Fruit fly (Drosophila melanogaster) whole organism, pupa: ENCODE data around the gene CG13843.
A peak's percentile ranks its signal among the peaks of the same experiment; 100 is the strongest.

Experiments
- CG10348 ChIP-seq: fragments of 200-800 bp; sonication (Bioruptor generic); IDR thresholded peaks from 2 replicates; pipeline ENCODE4 v1.3.6; 2022; ENCODE audit warnings: missing biosample characterization, missing genetic modification characterization
- CG12605 ChIP-seq: fragments of 200-800 bp; sonication (Bioruptor generic); IDR thresholded peaks from 2 replicates; pipeline ENCODE4 v1.3.6; 2022; ENCODE audit warnings: missing biosample characterization, missing genetic modification characterization
- CG13204 ChIP-seq: fragments of 200-800 bp; sonication (Bioruptor generic); optimal IDR thresholded peaks from 2 replicates; lab custom pipeline; 2018; ENCODE audit warnings: missing biosample characterization, mild to moderate bottlenecking, missing genetic modification characterization, moderate library complexity
- CG14655 ChIP-seq: fragments of 200-800 bp; sonication (Bioruptor generic); optimal IDR thresholded peaks from 3 replicates; lab custom pipeline; 2017; ENCODE audit warnings: mild to moderate bottlenecking, missing biosample characterization, missing genetic modification reagents, missing genetic modification characterization
- CG15710 ChIP-seq: fragments of 200-800 bp; sonication (Bioruptor generic); optimal IDR thresholded peaks from 2 replicates; lab custom pipeline; 2018; ENCODE audit warnings: missing biosample characterization, mild to moderate bottlenecking, missing genetic modification characterization, moderate library complexity
- CG17806 ChIP-seq: fragments of 200-800 bp; sonication (Bioruptor generic); optimal IDR thresholded peaks from 2 replicates; lab custom pipeline; 2018; ENCODE audit warnings: missing biosample characterization, mild to moderate bottlenecking, missing genetic modification characterization, moderate library complexity
- CG32121 ChIP-seq: fragments of 200-800 bp; sonication (Bioruptor generic); IDR thresholded peaks from 2 replicates; pipeline ENCODE4 v1.3.6; 2022; ENCODE audit warnings: missing biosample characterization, missing genetic modification characterization
- CG34367 ChIP-seq: fragments of 200-800 bp; sonication (Bioruptor generic); optimal IDR thresholded peaks from 2 replicates; lab custom pipeline; 2018; ENCODE audit warnings: missing biosample characterization, mild to moderate bottlenecking, missing genetic modification characterization
- CG4496 ChIP-seq: fragments of 200-800 bp; sonication (Bioruptor generic); IDR thresholded peaks from 3 replicates; pipeline ENCODE4 v1.3.6; 2022; ENCODE audit warnings: missing biosample characterization, missing genetic modification characterization
- CG8159 ChIP-seq: fragments of 200-800 bp; sonication (Bioruptor generic); optimal IDR thresholded peaks from 3 replicates; lab custom pipeline; 2018; ENCODE audit warnings: missing biosample characterization, mild to moderate bottlenecking, missing genetic modification characterization, moderate library complexity
- CG8301 ChIP-seq: fragments of 200-800 bp; sonication (Bioruptor generic); optimal IDR thresholded peaks from 2 replicates; lab custom pipeline; 2018; ENCODE audit warnings: missing biosample characterization, mild to moderate bottlenecking, missing genetic modification characterization
- CG9948 ChIP-seq: fragments of 200-800 bp; sonication (Bioruptor generic); optimal IDR thresholded peaks from 2 replicates; lab custom pipeline; 2018; ENCODE audit warnings: missing biosample characterization, mild to moderate bottlenecking, missing genetic modification characterization, moderate library complexity
- D1 ChIP-seq: fragments of 200-800 bp; sonication (Bioruptor generic); optimal IDR thresholded peaks from 2 replicates; lab custom pipeline; 2018; ENCODE audit warnings: missing biosample characterization, mild to moderate bottlenecking, missing genetic modification characterization, moderate library complexity
- EcR ChIP-seq: fragments of 200-800 bp; sonication (Bioruptor generic); optimal IDR thresholded peaks from 3 replicates; lab custom pipeline; 2019; ENCODE audit warnings: missing biosample characterization, missing genetic modification characterization, mild to moderate bottlenecking, moderate library complexity, missing genetic modification reagents
- Ets98B ChIP-seq: fragments of 200-800 bp; sonication (Bioruptor generic); IDR thresholded peaks from 2 replicates; pipeline ENCODE4 v1.3.6; 2022; ENCODE audit warnings: missing biosample characterization, missing genetic modification characterization
- Pif1A ChIP-seq: fragments of 200-800 bp; sonication (Bioruptor generic); optimal IDR thresholded peaks from 3 replicates; lab custom pipeline; 2016; ENCODE audit warnings: missing biosample characterization, missing genetic modification characterization
- Pif1B ChIP-seq: fragments of 200-800 bp; sonication (Bioruptor generic); optimal IDR thresholded peaks from 3 replicates; lab custom pipeline; 2016; ENCODE audit warnings: missing biosample characterization, missing genetic modification characterization
- Snoo ChIP-seq: fragments of 200-800 bp; sonication (Bioruptor generic); optimal IDR thresholded peaks from 3 replicates; lab custom pipeline; 2017; ENCODE audit warnings: missing biosample characterization, mild to moderate bottlenecking, missing genetic modification characterization, inconsistent platforms
- fd96Ca ChIP-seq: fragments of 200-800 bp; sonication (Bioruptor generic); IDR thresholded peaks from 3 replicates; pipeline ENCODE4 v1.3.6; 2022; ENCODE audit warnings: missing biosample characterization, missing genetic modification characterization
- gl ChIP-seq: fragments of 200-800 bp; sonication (Bioruptor generic); optimal IDR thresholded peaks from 2 replicates; lab custom pipeline; 2018; ENCODE audit warnings: missing biosample characterization, mild to moderate bottlenecking, missing genetic modification characterization
- rn ChIP-seq: fragments of 200-800 bp; sonication (Bioruptor generic); IDR thresholded peaks from 2 replicates; pipeline ENCODE4 v1.3.6; 2022; ENCODE audit warnings: missing biosample characterization, missing genetic modification characterization

The CG13843 gene

dm6 chr3R:22625514-22626333 lies 16.4 kb downstream of the CG13843 start:
- TF ChIP-seq rn (GFP tag; lab: Robert Waterston, UW) (no peak), gl (no peak), CG8159 (tag; lab: Kevin White, UChicago) (peak; percentile 64), CG10348 (GFP tag; lab: Robert Waterston, UW) (no peak), CG14655 (GFP tag; lab: Kevin White, UChicago) (peak; percentile 54), CG4496 (no peak), D1 (tag; lab: Kevin White, UChicago) (peak; percentile 16), CG15710 (tag; lab: Kevin White, UChicago) (peak; percentile 40), EcR (GFP tag; lab: Kevin White, UChicago) (no peak), CG34367 (tag; lab: Kevin White, UChicago) (no peak), CG12605 (GFP tag; lab: Robert Waterston, UW) (no peak), Pif1B (GFP tag; lab: Kevin White, UChicago) (peak; percentile 52), CG8301 (tag; lab: Kevin White, UChicago) (peak; percentile 42), Pif1A (peak; percentile 18), CG13204 (no peak), CG9948 (tag; lab: Kevin White, UChicago) (peak; percentile 42), Snoo (tag; lab: Kevin White, UChicago) (peak; percentile 57), CG17806 (tag; lab: Kevin White, UChicago) (peak; percentile 35), Ets98B (no peak), fd96Ca (GFP tag; lab: Robert Waterston, UW) (no peak), CG32121 (GFP tag; lab: Robert Waterston, UW) (no peak)
- TF ChIP-seq, all 21 proteins: peak for 10

DNA sequence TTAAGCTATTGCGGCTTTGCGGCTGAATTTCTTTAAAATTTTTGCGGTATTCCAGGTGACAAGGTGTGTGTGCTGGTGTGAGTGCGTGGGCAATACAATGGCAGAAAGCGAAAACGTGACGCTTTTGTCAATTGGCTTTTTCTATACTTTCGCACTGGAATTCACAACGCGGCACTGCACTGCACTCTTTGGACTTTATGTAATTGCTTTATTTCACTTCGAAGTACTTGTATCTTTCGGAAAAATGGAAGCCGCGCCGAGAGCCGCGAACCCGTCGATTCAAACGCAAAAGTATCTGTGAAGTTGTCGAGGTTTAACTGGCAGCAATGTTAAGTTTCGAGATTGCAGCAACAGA lies 17.0 kb downstream of the CG13843 start:
- TF ChIP-seq CG4496 (peak; percentile 5; the same call in 1 of the 3 replicates), D1 (tag; lab: Kevin White, UChicago) (no peak), gl (no peak)
- TF ChIP-seq, all 21 proteins: peak for 1

DNA sequence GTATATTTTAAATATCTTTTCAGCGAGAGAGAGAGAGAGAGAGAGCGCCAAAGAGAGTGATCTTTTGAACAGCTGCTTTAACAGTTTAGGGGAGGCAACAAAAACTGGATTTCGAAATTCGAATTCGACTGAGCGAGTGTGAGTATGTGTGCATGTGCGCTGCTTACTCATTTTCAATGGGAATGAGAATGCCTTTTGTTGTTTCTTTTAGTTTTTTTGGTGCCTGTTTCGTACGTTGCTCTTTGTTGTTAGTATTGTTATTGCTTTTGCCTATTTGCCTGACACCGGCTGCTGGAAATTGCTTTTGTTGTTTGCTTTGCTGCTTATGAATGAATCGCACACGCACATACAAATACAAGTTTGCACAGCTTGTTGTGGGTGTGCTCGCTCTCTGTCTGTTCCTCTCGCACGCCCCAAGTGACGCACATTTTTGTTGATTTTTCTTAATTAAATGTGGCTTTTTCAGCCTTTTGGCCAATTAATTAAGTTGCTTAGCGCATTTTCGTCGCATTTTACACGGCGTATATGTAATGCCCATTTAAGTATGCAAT lies 17.6 kb downstream of the CG13843 start:
- TF ChIP-seq gl (peak; percentile 99), rn (GFP tag; lab: Robert Waterston, UW) (peak; percentile 64; the same call in 1 of the 2 replicates), Snoo (tag; lab: Kevin White, UChicago) (peak; percentile 33), CG10348 (GFP tag; lab: Robert Waterston, UW) (no peak), CG8301 (tag; lab: Kevin White, UChicago) (peak; percentile 86), CG14655 (GFP tag; lab: Kevin White, UChicago) (peak; percentile 89), CG8159 (tag; lab: Kevin White, UChicago) (peak; percentile 79), EcR (GFP tag; lab: Kevin White, UChicago) (peak; percentile 97), D1 (tag; lab: Kevin White, UChicago) (peak; percentile 66), CG17806 (tag; lab: Kevin White, UChicago) (peak; percentile 74), CG13204 (peak; percentile 93), CG12605 (GFP tag; lab: Robert Waterston, UW) (peak; percentile 98), CG32121 (GFP tag; lab: Robert Waterston, UW) (peak; percentile 87), CG9948 (tag; lab: Kevin White, UChicago) (peak; percentile 76), Ets98B (peak; percentile 93), Pif1A (peak; percentile 85), CG4496 (peak; percentile 94), Pif1B (GFP tag; lab: Kevin White, UChicago) (peak; percentile 81), CG34367 (tag; lab: Kevin White, UChicago) (peak; percentile 92), CG15710 (tag; lab: Kevin White, UChicago) (peak; percentile 80), fd96Ca (GFP tag; lab: Robert Waterston, UW) (peak; percentile 90)

DNA sequence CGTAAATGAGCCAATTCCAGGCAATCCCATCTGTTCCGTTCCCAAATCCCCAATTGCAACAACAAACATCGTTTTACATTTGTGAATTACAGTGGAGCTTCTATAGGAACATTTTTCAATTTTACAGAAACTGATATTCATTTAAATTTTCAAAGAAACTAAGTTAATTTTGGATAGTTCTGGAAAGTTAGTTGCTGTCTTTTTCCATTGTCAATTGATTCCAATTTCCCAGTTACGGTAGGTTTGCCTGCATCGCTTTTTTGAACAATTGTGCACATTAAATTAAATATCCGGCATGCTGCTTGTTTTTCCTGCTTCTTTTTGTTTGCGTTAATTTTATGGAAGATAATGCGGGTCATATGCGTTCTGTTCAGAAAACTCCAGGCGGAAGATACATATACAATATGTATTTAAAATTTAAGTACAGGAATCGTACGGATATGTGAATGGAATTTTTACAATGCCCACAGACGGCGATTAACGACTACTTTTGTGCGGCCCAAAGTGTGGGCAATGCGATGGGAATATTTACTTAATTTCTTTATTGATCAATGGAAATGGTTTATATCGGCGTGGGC lies 18.7 kb downstream of the CG13843 start:
- no peak for TF ChIP-seq CG13204
- TF ChIP-seq CG15710 (tag; lab: Kevin White, UChicago): peak; percentile 39
- TF ChIP-seq CG32121 (GFP tag; lab: Robert Waterston, UW): no peak
- TF ChIP-seq fd96Ca (GFP tag; lab: Robert Waterston, UW): no peak
- TF ChIP-seq CG4496: peak; percentile 13; the same call in 1 of the 3 replicates
- TF ChIP-seq Snoo (tag; lab: Kevin White, UChicago): peak; percentile 72
- TF ChIP-seq Pif1A: peak; percentile 27
- peak; percentile 7 for TF ChIP-seq CG8159 (tag; lab: Kevin White, UChicago)
- TF ChIP-seq, all 21 proteins: peak for 5

dm6 chr3R:22629174-22629573 lies 19.9 kb downstream of the CG13843 start:
- TF ChIP-seq CG32121 (GFP tag; lab: Robert Waterston, UW) (no peak), Ets98B (no peak), CG9948 (tag; lab: Kevin White, UChicago) (no peak), CG8301 (tag; lab: Kevin White, UChicago) (no peak), Pif1A (no peak), gl (no peak), CG34367 (tag; lab: Kevin White, UChicago) (no peak), CG10348 (GFP tag; lab: Robert Waterston, UW) (no peak), EcR (GFP tag; lab: Kevin White, UChicago) (no peak), CG13204 (no peak), CG12605 (GFP tag; lab: Robert Waterston, UW) (no peak), Pif1B (GFP tag; lab: Kevin White, UChicago) (no peak), D1 (tag; lab: Kevin White, UChicago) (no peak), Snoo (tag; lab: Kevin White, UChicago) (no peak), CG17806 (tag; lab: Kevin White, UChicago) (no peak), CG15710 (tag; lab: Kevin White, UChicago) (no peak), fd96Ca (GFP tag; lab: Robert Waterston, UW) (no peak)
